Worm (Caenorhabditis elegans) whole organism, L4/young adult: ENCODE data around the gene B0416.10.

ENCODE experiments used
- W03F9.2 ChIP-seq: fragments of 150-350 bp; optimal IDR thresholded peaks from 2 replicates; lab custom pipeline; 2014; ENCODE audit warnings: missing biosample characterization, missing genetic modification characterization
- dao-5 ChIP-seq: sonication (generic microtip); optimal IDR thresholded peaks from 2 replicates; lab custom pipeline; 2016; ENCODE audit warnings: missing genotype, missing genetic modification characterization, moderate library complexity, missing compliant biosample characterization
- him-1 ChIP-seq: sonication (generic microtip); optimal IDR thresholded peaks from 2 replicates; lab custom pipeline; 2016; ENCODE audit warnings: missing genotype, missing genetic modification reagents, missing genetic modification characterization, missing compliant biosample characterization

- TF ChIP-seq him-1 (tag; lab: Kevin White, UChicago) (no peak), dao-5 (tag; lab: Kevin White, UChicago) (no peak), W03F9.2 (tag; lab: Kevin White, UChicago) (no peak)
Observed at ce11 chrX:9268373-9268772, 6.1 kb downstream of the B0416.10 start.
